Worm (Caenorhabditis elegans) whole organism, L4/young adult: Measurements from ENCODE around the gene pho-9.

Experiments used
- dao-5 ChIP-seq: sonication (generic microtip); optimal IDR thresholded peaks from 2 replicates; lab custom pipeline; 2016; ENCODE audit warnings: missing genotype, missing genetic modification characterization, moderate library complexity, missing compliant biosample characterization
- him-1 ChIP-seq: sonication (generic microtip); optimal IDR thresholded peaks from 2 replicates; lab custom pipeline; 2016; ENCODE audit warnings: missing genotype, missing genetic modification reagents, missing genetic modification characterization, missing compliant biosample characterization

DNA sequence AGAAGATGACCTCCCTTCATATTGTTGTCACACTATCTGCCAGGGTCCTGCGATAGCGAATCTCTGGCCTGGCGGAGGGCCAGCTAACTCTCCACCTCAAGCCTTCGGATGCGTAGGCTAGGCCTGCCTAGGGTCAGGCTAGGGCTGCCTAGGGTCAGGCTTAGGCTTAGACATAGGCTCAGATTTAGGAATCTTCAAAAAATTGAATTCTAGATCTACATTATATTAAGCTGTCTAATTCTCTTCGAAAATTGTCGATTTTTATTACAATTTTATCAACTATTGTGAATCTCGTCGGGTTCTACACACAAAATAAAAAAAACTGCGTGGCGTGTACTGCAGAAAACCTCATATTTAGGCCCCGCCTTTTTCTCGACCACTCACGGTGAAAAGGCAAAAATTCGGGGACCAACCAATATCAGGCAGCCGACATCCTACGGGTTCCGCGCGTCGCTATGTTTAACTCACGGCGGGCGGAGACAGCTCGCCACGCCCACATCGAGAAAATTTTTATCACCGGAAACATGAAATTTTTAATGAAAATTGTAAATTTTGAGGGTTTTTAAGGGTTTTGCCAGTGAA, 34.9 kb upstream of the pho-9 start:
- no peak for TF ChIP-seq him-1 (tag; lab: Kevin White, UChicago)
- TF ChIP-seq dao-5 (tag; lab: Kevin White, UChicago) = no peak
